Worm (Caenorhabditis elegans) whole organism, young adult: Measurements from ENCODE around the gene panl-3.
A peak's percentile ranks its signal among the peaks of the same experiment; 100 is the strongest.

ENCODE experiments used
- C06A6.2 ChIP-seq: fragments of 200-800 bp; sonication (Bioruptor generic); conservative IDR thresholded peaks from 2 replicates; pipeline ENCODE4 v1.3.6; 2022; ENCODE audit warnings: missing genetic modification characterization, missing compliant biosample characterization
- D2030.7 ChIP-seq: fragments of 200-800 bp; sonication (Bioruptor generic); IDR thresholded peaks from 2 replicates; pipeline ENCODE4 v1.3.6; 2022; ENCODE audit warnings: missing genetic modification reagents, missing genetic modification characterization, missing compliant biosample characterization
- F10E7.11 ChIP-seq: sonication (generic microtip); optimal IDR thresholded peaks from 2 replicates; lab custom pipeline; 2017; ENCODE audit warnings: mild to moderate bottlenecking, missing genetic modification characterization, moderate library complexity, missing compliant biosample characterization
- F39B2.1 ChIP-seq: fragments of 200-800 bp; sonication (Bioruptor generic); IDR thresholded peaks from 2 replicates; pipeline ENCODE4 v1.3.6; 2022; ENCODE audit warnings: missing genetic modification reagents, missing genetic modification characterization, missing compliant biosample characterization
- F52B5.7 ChIP-seq: sonication (generic microtip); optimal IDR thresholded peaks from 2 replicates; lab custom pipeline; 2016; ENCODE audit warnings: mild to moderate bottlenecking, missing genetic modification characterization, missing compliant biosample characterization
- K11D2.4 ChIP-seq: fragments of 200-800 bp; sonication (Bioruptor generic); IDR thresholded peaks from 2 replicates; pipeline ENCODE4 v1.3.6; 2022; ENCODE audit warnings: missing genetic modification reagents, missing genetic modification characterization, missing compliant biosample characterization
- T07F8.4 ChIP-seq: sonication (generic microtip); optimal IDR thresholded peaks from 2 replicates; lab custom pipeline; 2016; ENCODE audit warnings: mild to moderate bottlenecking, missing genetic modification characterization, moderate library complexity, missing compliant biosample characterization
- T26A5.8 ChIP-seq: sonication (generic microtip); optimal IDR thresholded peaks from 2 replicates; lab custom pipeline; 2016; ENCODE audit warnings: missing genetic modification characterization, missing compliant biosample characterization
- Y53F4B.3 ChIP-seq: fragments of 200-800 bp; sonication (Bioruptor generic); IDR thresholded peaks from 2 replicates; pipeline ENCODE4 v1.3.6; 2022; ENCODE audit warnings: missing genetic modification reagents, missing genetic modification characterization, missing compliant biosample characterization
- Y53G8AR.9 ChIP-seq: fragments of 200-800 bp; sonication (Bioruptor generic); conservative IDR thresholded peaks from 2 replicates; pipeline ENCODE4 v1.3.6; 2022; ENCODE audit warnings: missing genetic modification reagents, missing genetic modification characterization, missing compliant biosample characterization
- Y56A3A.18 ChIP-seq: fragments of 200-800 bp; sonication (Bioruptor generic); IDR thresholded peaks from 2 replicates; pipeline ENCODE4 v1.3.6; 2022; ENCODE audit warnings: missing genetic modification reagents, missing genetic modification characterization, missing compliant biosample characterization
- Y67H2A.10 ChIP-seq: fragments of 200-800 bp; sonication (Bioruptor generic); conservative IDR thresholded peaks from 2 replicates; pipeline ENCODE4 v1.3.6; 2022; ENCODE audit warnings: missing genetic modification reagents, missing genetic modification characterization, missing compliant biosample characterization
- Y95B8A.8 ChIP-seq: fragments of 200-800 bp; sonication (Bioruptor generic); IDR thresholded peaks from 2 replicates; pipeline ENCODE4 v1.3.6; 2022; ENCODE audit warnings: missing genetic modification reagents, missing genetic modification characterization, missing compliant biosample characterization
- akir-1 ChIP-seq: fragments of 200-800 bp; sonication (Bioruptor generic); optimal IDR thresholded peaks from 2 replicates; lab custom pipeline; 2018; ENCODE audit warnings: mild to moderate bottlenecking, missing genetic modification characterization, moderate library complexity, missing compliant biosample characterization
- ama-1 ChIP-seq, 3 experiments: fragments of 150-350 bp in 1 of 3; sonication (generic microtip) in 2 of 3; optimal IDR thresholded peaks; 2 replicates each; lab custom pipeline; 2014 to 2018; ENCODE audit warnings: missing biosample characterization in 2 of 3, missing genetic modification characterization in 2 of 3, missing genetic modification reagents in 2 of 3
- attf-6 ChIP-seq: fragments of 200-800 bp; sonication (Bioruptor generic); IDR thresholded peaks from 2 replicates; pipeline ENCODE4 v1.3.6; 2022; ENCODE audit warnings: missing genetic modification reagents, missing genetic modification characterization, missing compliant biosample characterization
- ceh-40 ChIP-seq: fragments of 200-800 bp; sonication (Bioruptor generic); IDR thresholded peaks from 2 replicates; pipeline ENCODE4 v1.3.6; 2022; ENCODE audit warnings: missing genetic modification characterization, missing compliant biosample characterization
- ceh-79 ChIP-seq: sonication (generic microtip); optimal IDR thresholded peaks from 2 replicates; lab custom pipeline; 2017; ENCODE audit warnings: mild to moderate bottlenecking, missing genetic modification characterization, missing compliant biosample characterization
- die-1 ChIP-seq: sonication (generic microtip); optimal IDR thresholded peaks from 2 replicates; lab custom pipeline; 2016; ENCODE audit warnings: missing genotype, mild to moderate bottlenecking, missing genetic modification characterization, missing compliant biosample characterization
- egl-44 ChIP-seq: fragments of 200-800 bp; sonication (Bioruptor generic); IDR thresholded peaks from 2 replicates; pipeline ENCODE4 v1.3.6; 2022; ENCODE audit warnings: missing genetic modification reagents, missing genetic modification characterization, missing compliant biosample characterization
- ekl-4 ChIP-seq: fragments of 200-800 bp; sonication (Bioruptor generic); IDR thresholded peaks from 2 replicates; pipeline ENCODE4 v1.3.6; 2022; ENCODE audit warnings: missing genetic modification reagents, missing genetic modification characterization, missing compliant biosample characterization
- gei-17 ChIP-seq: fragments of 200-800 bp; sonication (Bioruptor generic); optimal IDR thresholded peaks from 2 replicates; lab custom pipeline; 2018; ENCODE audit warnings: mild to moderate bottlenecking, missing genetic modification characterization, missing compliant biosample characterization
- him-1 ChIP-seq: sonication (generic microtip); optimal IDR thresholded peaks from 2 replicates; lab custom pipeline; 2016; ENCODE audit warnings: missing genotype, missing genetic modification reagents, missing genetic modification characterization, missing compliant biosample characterization
- hmg-1.2 ChIP-seq: fragments of 200-800 bp; sonication (Bioruptor generic); IDR thresholded peaks from 2 replicates; pipeline ENCODE4 v1.3.6; 2022; ENCODE audit warnings: missing genetic modification reagents, missing genetic modification characterization, missing compliant biosample characterization
- hsf-1 ChIP-seq: fragments of 200-800 bp; sonication (Bioruptor generic); IDR thresholded peaks from 2 replicates; pipeline ENCODE4 v1.3.6; 2022; ENCODE audit warnings: missing genetic modification reagents, missing genetic modification characterization, missing compliant biosample characterization
- lag-1 ChIP-seq: fragments of 200-800 bp; sonication (Bioruptor generic); IDR thresholded peaks from 2 replicates; pipeline ENCODE4 v1.3.6; 2022; ENCODE audit warnings: missing genetic modification reagents, missing genetic modification characterization, missing compliant biosample characterization
- let-607 ChIP-seq, 2 experiments: fragments of 200-800 bp in 1 of 2; sonication (Bioruptor generic) in 1 of 2; sonication (generic microtip) in 1 of 2; optimal IDR thresholded peaks; 2 replicates each; lab custom pipeline; 2016 to 2018; ENCODE audit warnings: mild to moderate bottlenecking in 2 of 2, missing compliant biosample characterization in 2 of 2, missing genetic modification characterization in 2 of 2, moderate library complexity in 2 of 2, missing genotype in 1 of 2
- lin-26 ChIP-seq: fragments of 200-800 bp; sonication (Bioruptor generic); IDR thresholded peaks from 2 replicates; pipeline ENCODE4 v1.3.6; 2022; ENCODE audit warnings: missing genetic modification reagents, missing genetic modification characterization, missing compliant biosample characterization
- lin-35 ChIP-seq, 3 experiments: fragments of 150-350 bp in 2 of 3; sonication (generic microtip) in 1 of 3; optimal IDR thresholded peaks; 2 replicates each; lab custom pipeline; 2014 to 2018; ENCODE audit warnings: missing biosample characterization in 3 of 3, missing genetic modification characterization in 3 of 3, missing genetic modification reagents in 3 of 3
- lin-54 ChIP-seq: fragments of 200-800 bp; sonication (Bioruptor generic); optimal IDR thresholded peaks from 2 replicates; lab custom pipeline; 2018; ENCODE audit warnings: mild to moderate bottlenecking, missing genetic modification characterization, missing compliant biosample characterization
- madf-3 ChIP-seq: fragments of 200-800 bp; sonication (Bioruptor generic); IDR thresholded peaks from 2 replicates; pipeline ENCODE4 v1.3.6; 2022; ENCODE audit warnings: missing genetic modification reagents, missing genetic modification characterization, missing compliant biosample characterization
- mxl-1 ChIP-seq: sonication (generic microtip); optimal IDR thresholded peaks from 2 replicates; lab custom pipeline; 2016; ENCODE audit warnings: missing genetic modification characterization, missing compliant biosample characterization
- nhr-27 ChIP-seq: fragments of 200-800 bp; sonication (Bioruptor generic); optimal IDR thresholded peaks from 2 replicates; lab custom pipeline; 2018; ENCODE audit warnings: mild to moderate bottlenecking, missing genetic modification characterization, moderate library complexity, missing compliant biosample characterization
- nhr-80 ChIP-seq: sonication (generic microtip); optimal IDR thresholded peaks from 2 replicates; lab custom pipeline; 2016; ENCODE audit warnings: missing genetic modification characterization, missing compliant biosample characterization
- nhr-90 ChIP-seq: sonication (generic microtip); optimal IDR thresholded peaks from 2 replicates; lab custom pipeline; 2016; ENCODE audit warnings: missing genotype, mild to moderate bottlenecking, missing genetic modification characterization, missing compliant biosample characterization
- rpc-1 ChIP-seq, 2 experiments: fragments of 150-350 bp in 1 of 2; sonication (generic microtip) in 1 of 2; optimal IDR thresholded peaks; 2 replicates each; lab custom pipeline; 2014 to 2018; ENCODE audit warnings: missing biosample characterization in 1 of 2, missing genetic modification characterization in 1 of 2, missing genetic modification reagents in 1 of 2, missing genotype in 1 of 2
- snpc-1.3 ChIP-seq: sonication (generic microtip); optimal IDR thresholded peaks from 2 replicates; lab custom pipeline; 2017; ENCODE audit warnings: missing genetic modification characterization, mild to moderate bottlenecking, missing compliant biosample characterization, antibody characterized with exemption, moderate library complexity, missing genotype, missing genetic modification reagents; ENCODE audit not compliant: insufficient read depth
- snpc-3.4 ChIP-seq: sonication (generic microtip); optimal IDR thresholded peaks from 2 replicates; lab custom pipeline; 2017; ENCODE audit warnings: missing genetic modification characterization, mild to moderate bottlenecking, missing compliant biosample characterization, antibody characterized with exemption, moderate library complexity, missing genotype, missing genetic modification reagents
- somi-1 ChIP-seq: fragments of 200-800 bp; sonication (Bioruptor generic); optimal IDR thresholded peaks from 2 replicates; lab custom pipeline; 2018; ENCODE audit warnings: mild to moderate bottlenecking, missing genetic modification characterization, missing compliant biosample characterization
- tbp1 ChIP-seq: fragments of 200-800 bp; sonication (Bioruptor generic); optimal IDR thresholded peaks from 2 replicates; lab custom pipeline; 2018; ENCODE audit warnings: mild to moderate bottlenecking, missing genetic modification characterization, missing compliant biosample characterization
- tbx-9 ChIP-seq: sonication (generic microtip); optimal IDR thresholded peaks from 2 replicates; lab custom pipeline; 2016; ENCODE audit warnings: borderline replicate concordance, missing genetic modification characterization, inconsistent platforms, missing compliant biosample characterization
- tlf-1 ChIP-seq: fragments of 200-800 bp; sonication (Bioruptor generic); optimal IDR thresholded peaks from 2 replicates; lab custom pipeline; 2018; ENCODE audit warnings: mild to moderate bottlenecking, missing genetic modification characterization, missing compliant biosample characterization
- unc-130 ChIP-seq: sonication (generic microtip); optimal IDR thresholded peaks from 2 replicates; lab custom pipeline; 2016; ENCODE audit warnings: missing genetic modification reagents, missing genetic modification characterization, missing compliant biosample characterization
- zfh-2 ChIP-seq: fragments of 200-800 bp; sonication (Bioruptor generic); conservative IDR thresholded peaks from 2 replicates; pipeline ENCODE4 v1.3.6; 2022; ENCODE audit warnings: missing genetic modification reagents, missing genetic modification characterization, missing compliant biosample characterization
- ztf-3 ChIP-seq: fragments of 200-800 bp; sonication (Bioruptor generic); optimal IDR thresholded peaks from 2 replicates; lab custom pipeline; 2018; ENCODE audit warnings: mild to moderate bottlenecking, missing genetic modification characterization, missing compliant biosample characterization

panl-3 gene

ce11 chrIII:9861470-9862342 is 42.9 kb downstream of the panl-3 start (continued):
- TF ChIP-seq ceh-79 (no peak), F39B2.1 (0 out of 2 replicates have a peak, but pooled peaks have one; percentile 29), nhr-27 (tag; lab: Kevin White, UChicago) (no peak), lin-35 (GFP tag; optimal IDR thresholded peaks at IDR 0.05; lab: Kevin White, UChicago) (peak in 1 of 3 experiments; percentile 67), unc-130 (peak; percentile 51), attf-6 (GFP tag; lab: Robert Waterston, UW) (no peak), lag-1 (GFP tag; lab: Robert Waterston, UW) (no peak), tbx-9 (tag; lab: Kevin White, UChicago) (no peak), ama-1 (optimal IDR thresholded peaks at IDR 0.05; lab: Kevin White, UChicago) (no peak), ama-1 (GFP tag; optimal IDR thresholded peaks at IDR 0.05; lab: Kevin White, UChicago) (peak in 1 of 2 experiments; percentile 63), him-1 (tag; lab: Kevin White, UChicago) (peak; percentile 58), tlf-1 (GFP tag; lab: Kevin White, UChicago) (peak; percentile 23), hmg-1.2 (GFP tag; lab: Robert Waterston, UW) (peak; percentile 78), Y53G8AR.9 (peak; percentile 78), C06A6.2 (GFP tag; lab: Robert Waterston, UW) (no peak), T07F8.4 (tag; lab: Kevin White, UChicago) (peak; percentile 3), nhr-90 (tag; lab: Kevin White, UChicago) (peak; percentile 78), egl-44 (peak; percentile 75; the same call in 1 of the 2 replicates), T26A5.8 (no peak), lin-26 (peak; percentile 93), nhr-80 (tag; lab: Kevin White, UChicago) (peak; percentile 25), K11D2.4 (GFP tag; lab: Robert Waterston, UW) (no peak), mxl-1 (tag; lab: Kevin White, UChicago) (peak; percentile 43), somi-1 (GFP tag; lab: Kevin White, UChicago) (peak; percentile 38), zfh-2 (GFP tag; lab: Robert Waterston, UW) (no peak), ztf-3 (no peak), die-1 (tag; lab: Kevin White, UChicago) (peak; percentile 86), ceh-40 (GFP tag; lab: Robert Waterston, UW) (peak; percentile 82; the same call in 1 of the 2 replicates), snpc-1.3 (tag; lab: Kevin White, UChicago) (peak; percentile 53), Y56A3A.18 (GFP tag; lab: Robert Waterston, UW) (peak; percentile 71; the same call in 1 of the 2 replicates), D2030.7 (GFP tag; lab: Robert Waterston, UW) (0 out of 2 replicates have a peak, but pooled peaks have one; percentile 27), hsf-1 (peak; percentile 66), Y67H2A.10 (GFP tag; lab: Robert Waterston, UW) (peak; percentile 49; the same call in 1 of the 2 replicates), rpc-1 (optimal IDR thresholded peaks at IDR 0.05; lab: Kevin White, UChicago) (peak; percentile 60), rpc-1 (tag; optimal IDR thresholded peaks at IDR 0.05; lab: Kevin White, UChicago) (peak; percentile 83), Y95B8A.8 (GFP tag; lab: Robert Waterston, UW) (peak; percentile 81; the same call in 1 of the 2 replicates), F10E7.11 (tag; lab: Kevin White, UChicago) (peak; percentile 55), gei-17 (GFP tag; lab: Kevin White, UChicago) (no peak), snpc-3.4 (tag; lab: Kevin White, UChicago) (peak; percentile 54), akir-1 (GFP tag; lab: Kevin White, UChicago) (no peak), lin-54 (GFP tag; lab: Kevin White, UChicago) (peak; percentile 67), Y53F4B.3 (GFP tag; lab: Robert Waterston, UW) (0 out of 2 replicates have a peak, but pooled peaks have one; percentile 40), madf-3 (GFP tag; lab: Robert Waterston, UW) (peak; percentile 54; the same call in 1 of the 2 replicates), let-607 (tag; optimal IDR thresholded peaks at IDR 0.05; lab: Kevin White, UChicago) (peak in 1 of 2 experiments; percentile 4), ekl-4 (GFP tag; lab: Robert Waterston, UW) (peak; percentile 61), tbp1 (GFP tag; lab: Kevin White, UChicago) (peak; percentile 98), F52B5.7 (tag; lab: Kevin White, UChicago) (peak; percentile 76)
